Worm (Caenorhabditis elegans) whole organism, L2 larva: ENCODE results near the gene C10G8.2.
A peak's percentile ranks its signal among the peaks of the same experiment; 100 is the strongest.

Experiments used
- ceh-16 ChIP-seq: fragments of 150-350 bp; optimal IDR thresholded peaks from 2 replicates; lab custom pipeline; 2014; ENCODE audit warnings: missing biosample characterization, missing genetic modification characterization
- crh-2 ChIP-seq: sonication (generic microtip); optimal IDR thresholded peaks from 2 replicates; lab custom pipeline; 2017; ENCODE audit warnings: missing biosample characterization, missing genetic modification characterization
- fos-1 ChIP-seq: fragments of 150-350 bp; optimal IDR thresholded peaks from 2 replicates; lab custom pipeline; 2014; ENCODE audit warnings: missing biosample characterization, missing genetic modification characterization
- lin-13 ChIP-seq: fragments of 150-350 bp; optimal IDR thresholded peaks from 2 replicates; lab custom pipeline; 2014; ENCODE audit warnings: missing biosample characterization, missing genetic modification reagents, missing genetic modification characterization
- lsy-2 ChIP-seq, 2 experiments: fragments of 150-350 bp in 1 of 2; sonication (generic microtip) in 1 of 2; optimal IDR thresholded peaks; 2 replicates each; lab custom pipeline; 2014 to 2017; ENCODE audit warnings: missing biosample characterization in 2 of 2, missing genetic modification characterization in 2 of 2
- mbf-1 ChIP-seq: sonication (generic microtip); optimal IDR thresholded peaks from 2 replicates; lab custom pipeline; 2017; ENCODE audit warnings: missing biosample characterization, missing genetic modification characterization
- mdl-1 ChIP-seq, 2 experiments: fragments of 150-350 bp in 1 of 2; sonication (generic microtip) in 1 of 2; optimal IDR thresholded peaks; 2 replicates each; lab custom pipeline; 2017; ENCODE audit warnings: missing biosample characterization in 2 of 2, missing genetic modification characterization in 2 of 2
- nhr-11 ChIP-seq: fragments of 150-350 bp; optimal IDR thresholded peaks from 2 replicates; lab custom pipeline; 2014; ENCODE audit warnings: missing biosample characterization, missing genetic modification characterization
- nhr-129 ChIP-seq: fragments of 150-350 bp; optimal IDR thresholded peaks from 2 replicates; lab custom pipeline; 2014; ENCODE audit warnings: missing biosample characterization, missing genetic modification characterization
- nhr-237 ChIP-seq: fragments of 150-350 bp; optimal IDR thresholded peaks from 2 replicates; lab custom pipeline; 2014; ENCODE audit warnings: missing biosample characterization, missing genetic modification characterization
- sem-4 ChIP-seq: fragments of 150-350 bp; optimal IDR thresholded peaks from 2 replicates; lab custom pipeline; 2014; ENCODE audit warnings: missing biosample characterization, missing genetic modification reagents, missing genetic modification characterization
- skn-1 ChIP-seq: sonication (generic microtip); optimal IDR thresholded peaks from 2 replicates; lab custom pipeline; 2017; ENCODE audit warnings: missing biosample characterization, missing genetic modification characterization
- unc-55 ChIP-seq: fragments of 150-350 bp; sonication (generic microtip); optimal IDR thresholded peaks from 3 replicates; lab custom pipeline; 2014; ENCODE audit warnings: missing biosample characterization, missing genetic modification reagents, missing genetic modification characterization
- unc-62 ChIP-seq: fragments of 150-350 bp; optimal IDR thresholded peaks from 2 replicates; lab custom pipeline; 2014; ENCODE audit warnings: missing biosample characterization, missing genetic modification reagents, missing genetic modification characterization

ce11 chrV:5274974-5275373, 39.2 kb upstream of the C10G8.2 start:
- TF ChIP-seq lsy-2 (tag; optimal IDR thresholded peaks at IDR 0.05; lab: Kevin White, UChicago) (peak; percentile 59 to 70), lin-13 (peak; percentile 24), fos-1 (tag; lab: Kevin White, UChicago) (peak; percentile 2), sem-4 (peak; percentile 24), crh-2 (peak; percentile 38), nhr-129 (tag; lab: Kevin White, UChicago) (no peak), nhr-11 (tag; lab: Kevin White, UChicago) (no peak), unc-55 (peak; percentile 52), mdl-1 (tag; optimal IDR thresholded peaks at IDR 0.05; lab: Kevin White, UChicago) (no peak), mbf-1 (no peak), ceh-16 (no peak), unc-62 (GFP tag; lab: Kevin White, UChicago) (no peak), skn-1 (tag; lab: Kevin White, UChicago) (no peak), nhr-237 (tag; lab: Kevin White, UChicago) (no peak)
